Fruit fly (Drosophila melanogaster) whole organism, embryonic: Measurements from ENCODE around the gene CG46440.

Source experiments
- Ada2b ChIP-seq: fragments of 200-800 bp; sonication (Bioruptor generic); IDR thresholded peaks from 2 replicates; pipeline ENCODE4 v1.3.6; 2022; ENCODE audit warnings: missing biosample characterization, missing genetic modification characterization
- CG13287 ChIP-seq: fragments of 200-800 bp; sonication (Bioruptor generic); IDR thresholded peaks from 2 replicates; pipeline ENCODE4 v1.3.6; 2022; ENCODE audit warnings: missing biosample characterization, missing genetic modification characterization; ENCODE audit not compliant: partially characterized antibody
- CG13424 ChIP-seq: fragments of 200-800 bp; sonication (Bioruptor generic); optimal IDR thresholded peaks from 2 replicates; lab custom pipeline; 2019; ENCODE audit warnings: missing biosample characterization, mild to moderate bottlenecking, missing genetic modification characterization, moderate library complexity
- CG14965 ChIP-seq: fragments of 200-800 bp; sonication (Bioruptor generic); optimal IDR thresholded peaks from 2 replicates; lab custom pipeline; 2016; ENCODE audit warnings: missing biosample characterization, missing genetic modification characterization, borderline replicate concordance
- CG16815 ChIP-seq: fragments of 200-800 bp; sonication (Bioruptor generic); optimal IDR thresholded peaks from 3 replicates; lab custom pipeline; 2017; ENCODE audit warnings: missing biosample characterization, mild to moderate bottlenecking, missing genetic modification characterization
- CG17912 ChIP-seq: fragments of 200-800 bp; sonication (Bioruptor generic); optimal IDR thresholded peaks from 2 replicates; lab custom pipeline; 2018; ENCODE audit warnings: missing biosample characterization, mild to moderate bottlenecking, missing genetic modification characterization
- CG2116 ChIP-seq: fragments of 200-800 bp; sonication (Bioruptor generic); optimal IDR thresholded peaks from 3 replicates; lab custom pipeline; 2018; ENCODE audit warnings: missing biosample characterization, mild to moderate bottlenecking, missing genetic modification characterization
- CG2199 ChIP-seq: fragments of 200-800 bp; sonication (Bioruptor generic); IDR thresholded peaks from 3 replicates; pipeline ENCODE4 v1.3.6; 2022; ENCODE audit warnings: missing biosample characterization, missing genetic modification characterization
- CG30431 ChIP-seq: fragments of 200-800 bp; sonication (Bioruptor generic); optimal IDR thresholded peaks from 2 replicates; lab custom pipeline; 2017; ENCODE audit warnings: missing biosample characterization, missing genetic modification characterization
- CG34224 ChIP-seq: fragments of 200-800 bp; sonication (Bioruptor generic); IDR thresholded peaks from 3 replicates; pipeline ENCODE4 v1.3.6; 2022; ENCODE audit warnings: missing biosample characterization, missing genetic modification characterization; ENCODE audit not compliant: partially characterized antibody
- CG42726 ChIP-seq: fragments of 200-800 bp; sonication (Bioruptor generic); IDR thresholded peaks from 2 replicates; pipeline ENCODE4 v1.3.6; 2022; ENCODE audit warnings: missing biosample characterization, missing genetic modification characterization; ENCODE audit not compliant: partially characterized antibody
- CG4404 ChIP-seq: fragments of 200-800 bp; sonication (Bioruptor generic); IDR thresholded peaks from 2 replicates; pipeline ENCODE4 v1.3.6; 2022; ENCODE audit warnings: missing biosample characterization, missing genetic modification characterization
- CG4424 ChIP-seq: fragments of 200-800 bp; sonication (Bioruptor generic); optimal IDR thresholded peaks from 3 replicates; lab custom pipeline; 2016; ENCODE audit warnings: missing biosample characterization, missing genetic modification characterization
- CG4730 ChIP-seq: fragments of 200-800 bp; sonication (Bioruptor generic); IDR thresholded peaks from 2 replicates; pipeline ENCODE4 v1.3.6; 2022; ENCODE audit warnings: missing biosample characterization, missing genetic modification characterization
- CG7357 ChIP-seq: fragments of 200-800 bp; sonication (Bioruptor generic); IDR thresholded peaks from 3 replicates; pipeline ENCODE4 v1.3.6; 2022; ENCODE audit warnings: missing biosample characterization, missing genetic modification characterization
- CoRest ChIP-seq: fragments of 200-800 bp; sonication (Bioruptor generic); optimal IDR thresholded peaks from 3 replicates; lab custom pipeline; 2018; ENCODE audit warnings: missing biosample characterization, mild to moderate bottlenecking, missing genetic modification characterization, moderate library complexity
- E2f2 ChIP-seq: fragments of 200-800 bp; sonication (Bioruptor generic); IDR thresholded peaks from 2 replicates; pipeline ENCODE4 v1.3.6; 2022; ENCODE audit warnings: missing biosample characterization, missing genetic modification characterization
- Gug ChIP-seq: fragments of 200-800 bp; sonication (Bioruptor generic); IDR thresholded peaks from 4 replicates; pipeline ENCODE4 v1.3.6; 2022; ENCODE audit warnings: missing biosample characterization, missing genetic modification characterization
- HLH54F ChIP-seq: fragments of 200-800 bp; sonication (Bioruptor generic); optimal IDR thresholded peaks from 3 replicates; lab custom pipeline; 2016; ENCODE audit warnings: missing biosample characterization, missing genetic modification characterization
- Lhr ChIP-seq: fragments of 200-800 bp; sonication (Bioruptor generic); optimal IDR thresholded peaks from 3 replicates; lab custom pipeline; 2017; ENCODE audit warnings: mild to moderate bottlenecking, missing biosample characterization, missing genetic modification reagents, missing genetic modification characterization
- Opbp ChIP-seq: fragments of 200-800 bp; sonication (Bioruptor generic); IDR thresholded peaks from 3 replicates; pipeline ENCODE4 v1.3.6; 2022; ENCODE audit warnings: missing biosample characterization, missing genetic modification characterization; ENCODE audit not compliant: partially characterized antibody
- Optix ChIP-seq: fragments of 200-800 bp; sonication (Bioruptor generic); IDR thresholded peaks from 3 replicates; pipeline ENCODE4 v1.3.6; 2022; ENCODE audit warnings: missing biosample characterization, missing genetic modification characterization
- Scr ChIP-seq: fragments of 200-800 bp; sonication (Bioruptor generic); IDR thresholded peaks from 2 replicates; pipeline ENCODE4 v1.3.6; 2022; ENCODE audit warnings: missing biosample characterization, missing genetic modification characterization; ENCODE audit not compliant: partially characterized antibody
- abd-A ChIP-seq: fragments of 200-800 bp; sonication (Bioruptor generic); optimal IDR thresholded peaks from 3 replicates; lab custom pipeline; 2019; ENCODE audit warnings: missing biosample characterization, mild to moderate bottlenecking, missing genetic modification characterization, moderate library complexity
- ase ChIP-seq: fragments of 200-800 bp; sonication (Bioruptor generic); IDR thresholded peaks from 3 replicates; pipeline ENCODE4 v1.3.6; 2022; ENCODE audit warnings: missing biosample characterization, missing genetic modification characterization
- bcd ChIP-seq: fragments of 200-800 bp; sonication (Bioruptor generic); optimal IDR thresholded peaks from 2 replicates; lab custom pipeline; 2017; ENCODE audit warnings: missing biosample characterization, mild to moderate bottlenecking, missing genetic modification characterization
- bsh ChIP-seq, 2 experiments: fragments of 200-800 bp; sonication (Bioruptor generic); optimal IDR thresholded peaks; 2 replicates each; lab custom pipeline; 2017 to 2018; ENCODE audit warnings: mild to moderate bottlenecking in 2 of 2, missing biosample characterization in 2 of 2, missing genetic modification characterization in 2 of 2, moderate library complexity in 1 of 2
- cad ChIP-seq: fragments of >200 bp; optimal IDR thresholded peaks from 2 replicates; lab custom pipeline; 2017; ENCODE audit warnings: missing biosample characterization, missing genetic modification characterization
- corto ChIP-seq: fragments of 200-800 bp; sonication (Bioruptor generic); optimal IDR thresholded peaks from 2 replicates; lab custom pipeline; 2016; ENCODE audit warnings: missing biosample characterization, mild to moderate bottlenecking, missing genetic modification characterization, moderate library complexity
- crp ChIP-seq, 2 experiments: fragments of 200-800 bp; sonication (Bioruptor generic); optimal IDR thresholded peaks; 2 replicates in 1 of 2; 3 replicates in 1 of 2; lab custom pipeline; 2017; ENCODE audit warnings: missing biosample characterization in 2 of 2, missing genetic modification characterization in 2 of 2, mild to moderate bottlenecking in 1 of 2, moderate library complexity in 1 of 2
- dysf ChIP-seq: fragments of 200-800 bp; sonication (Bioruptor generic); IDR thresholded peaks from 3 replicates; pipeline ENCODE4 v1.3.6; 2022; ENCODE audit warnings: missing biosample characterization, missing genetic modification characterization
- ems ChIP-seq: fragments of 200-800 bp; sonication (Bioruptor generic); optimal IDR thresholded peaks from 3 replicates; lab custom pipeline; 2016; ENCODE audit warnings: missing biosample characterization, missing genetic modification characterization
- gcm ChIP-seq: fragments of 200-800 bp; sonication (Bioruptor generic); optimal IDR thresholded peaks from 2 replicates; lab custom pipeline; 2019; ENCODE audit warnings: missing biosample characterization, mild to moderate bottlenecking, missing genetic modification characterization, moderate library complexity
- hbn ChIP-seq: fragments of 200-800 bp; sonication (Bioruptor generic); IDR thresholded peaks from 2 replicates; pipeline ENCODE4 v1.3.6; 2022; ENCODE audit warnings: missing biosample characterization, missing genetic modification characterization; ENCODE audit not compliant: partially characterized antibody
- inv ChIP-seq: fragments of 200-800 bp; sonication (Bioruptor generic); IDR thresholded peaks from 2 replicates; pipeline ENCODE4 v1.3.6; 2022; ENCODE audit warnings: missing biosample characterization, missing genetic modification characterization; ENCODE audit not compliant: partially characterized antibody
- ken ChIP-seq: fragments of 200-800 bp; sonication (Bioruptor generic); IDR thresholded peaks from 3 replicates; pipeline ENCODE4 v1.3.6; 2022; ENCODE audit warnings: missing biosample characterization, missing genetic modification characterization
- klu ChIP-seq: fragments of 200-800 bp; sonication (Bioruptor generic); IDR thresholded peaks from 2 replicates; pipeline ENCODE4 v1.3.6; 2022; ENCODE audit warnings: missing biosample characterization, missing genetic modification characterization
- mirr ChIP-seq: fragments of 200-800 bp; sonication (Bioruptor generic); optimal IDR thresholded peaks from 3 replicates; lab custom pipeline; 2018; ENCODE audit warnings: missing biosample characterization, mild to moderate bottlenecking, missing genetic modification characterization
- pb ChIP-seq: fragments of 200-800 bp; sonication (Bioruptor generic); optimal IDR thresholded peaks from 3 replicates; lab custom pipeline; 2016; ENCODE audit warnings: missing biosample characterization, missing genetic modification characterization
- pnt ChIP-seq: fragments of 200-800 bp; sonication (Bioruptor generic); optimal IDR thresholded peaks from 3 replicates; lab custom pipeline; 2016; ENCODE audit warnings: missing biosample characterization, missing genetic modification characterization
- sd ChIP-seq: fragments of 200-800 bp; sonication (Bioruptor generic); optimal IDR thresholded peaks from 3 replicates; lab custom pipeline; 2018; ENCODE audit warnings: missing biosample characterization, mild to moderate bottlenecking, missing genetic modification characterization, moderate library complexity
- sim ChIP-seq: fragments of 200-800 bp; sonication (Bioruptor generic); IDR thresholded peaks from 2 replicates; pipeline ENCODE4 v1.3.6; 2022; ENCODE audit warnings: missing biosample characterization, missing genetic modification characterization
- tll ChIP-seq, 2 experiments: fragments of 200-800 bp in 1 of 2; fragments of >200 bp in 1 of 2; sonication (Bioruptor generic) in 1 of 2; optimal IDR thresholded peaks; 2 replicates each; lab custom pipeline; 2017 to 2019; ENCODE audit warnings: missing biosample characterization in 2 of 2, missing genetic modification characterization in 2 of 2, mild to moderate bottlenecking in 1 of 2, moderate library complexity in 1 of 2
- tna ChIP-seq: fragments of 200-800 bp; sonication (Bioruptor generic); IDR thresholded peaks from 2 replicates; pipeline ENCODE4 v1.3.6; 2022; ENCODE audit warnings: missing biosample characterization, missing genetic modification characterization; ENCODE audit not compliant: partially characterized antibody
- trem ChIP-seq: fragments of 200-800 bp; optimal IDR thresholded peaks from 3 replicates; lab custom pipeline; 2019; ENCODE audit warnings: missing biosample characterization, mild to moderate bottlenecking, missing genetic modification characterization, moderate library complexity
- usp ChIP-seq: fragments of >200 bp; optimal IDR thresholded peaks from 2 replicates; lab custom pipeline; 2017; ENCODE audit warnings: missing biosample characterization, missing genetic modification characterization
- vvl ChIP-seq: fragments of 200-800 bp; sonication (Bioruptor generic); IDR thresholded peaks from 2 replicates; pipeline ENCODE4 v1.3.6; 2022; ENCODE audit warnings: missing biosample characterization, missing genetic modification characterization
- wdn ChIP-seq: fragments of 200-800 bp; sonication (Bioruptor generic); IDR thresholded peaks from 2 replicates; pipeline ENCODE4 v1.3.6; 2022; ENCODE audit warnings: missing biosample characterization, missing genetic modification characterization
- zen2 ChIP-seq: fragments of 200-800 bp; sonication (Bioruptor generic); IDR thresholded peaks from 3 replicates; pipeline ENCODE4 v1.3.6; 2022; ENCODE audit warnings: missing biosample characterization, missing genetic modification characterization; ENCODE audit not compliant: partially characterized antibody

Gene CG46440

DNA sequence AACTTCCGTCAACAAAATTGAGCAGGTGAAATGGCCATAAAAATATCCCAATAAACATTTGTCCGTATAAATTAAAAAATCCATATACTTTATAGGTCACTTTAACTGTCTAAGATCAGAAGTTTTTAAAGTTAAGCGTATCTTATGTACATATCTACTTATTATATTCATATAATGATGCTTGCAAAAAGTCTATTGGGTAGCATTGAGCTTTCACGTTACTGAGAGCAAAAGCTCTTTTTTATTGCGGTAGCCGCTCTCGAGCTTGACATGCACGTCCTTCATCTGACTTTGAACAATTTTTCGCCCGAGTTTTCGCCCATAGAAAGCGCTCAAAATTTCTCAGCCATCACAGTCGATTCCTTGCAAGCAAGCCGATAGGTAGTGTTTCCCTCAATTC is 10.2 kb upstream of the CG46440 start, which contains the start of gene Gapdh2 (continued):
- TF ChIP-seq hbn (GFP tag; lab: Robert Waterston, UW) (no peak), sd (tag; lab: Kevin White, UChicago) (peak; percentile 99), CG14965 (GFP tag; lab: Kevin White, UChicago) (peak; percentile 76), ken (GFP tag; lab: Robert Waterston, UW) (peak; percentile 98; the same call in 2 of the 3 replicates), CG4404 (GFP tag; lab: Robert Waterston, UW) (peak; percentile 88), CG30431 (GFP tag; lab: Kevin White, UChicago) (no peak), Gug (GFP tag; lab: Robert Waterston, UW) (peak; percentile 91), Ada2b (peak; percentile 99), inv (GFP tag; lab: Robert Waterston, UW) (no peak), ase (peak; percentile 99), sim (GFP tag; lab: Robert Waterston, UW) (peak; percentile 98), CG13424 (tag; lab: Kevin White, UChicago) (peak; percentile 100), tll (GFP tag; optimal IDR thresholded peaks at IDR 0.05; lab: Kevin White, UChicago) (peak in 1 of 2 experiments; percentile 57), mirr (GFP tag; lab: Kevin White, UChicago) (peak; percentile 100), trem (tag; lab: Kevin White, UChicago) (peak; percentile 96), CG42726 (GFP tag; lab: Robert Waterston, UW) (no peak), Opbp (GFP tag; lab: Robert Waterston, UW) (no peak), bsh (GFP tag; optimal IDR thresholded peaks at IDR 0.05; lab: Kevin White, UChicago) (peak; percentile 98 to 100), ems (GFP tag; lab: Kevin White, UChicago) (peak; percentile 98), gcm (GFP tag; lab: Kevin White, UChicago) (peak; percentile 99), CG7357 (peak; percentile 94), Lhr (GFP tag; lab: Kevin White, UChicago) (peak; percentile 94), bcd (GFP tag; lab: Kevin White, UChicago) (peak; percentile 99), abd-A (tag; lab: Kevin White, UChicago) (peak; percentile 100), corto (GFP tag; lab: Kevin White, UChicago) (peak; percentile 100), E2f2 (GFP tag; lab: Robert Waterston, UW) (peak; percentile 92), usp (no peak), pb (GFP tag; lab: Kevin White, UChicago) (peak; percentile 89), CG2199 (GFP tag; lab: Robert Waterston, UW) (peak; percentile 98), cad (GFP tag; lab: Kevin White, UChicago) (no peak), tna (GFP tag; lab: Robert Waterston, UW) (no peak), CG4424 (GFP tag; lab: Kevin White, UChicago) (peak; percentile 99), CG4730 (peak; percentile 98), crp (GFP tag; optimal IDR thresholded peaks at IDR 0.05; lab: Kevin White, UChicago) (peak; percentile 7 to 74), CG16815 (GFP tag; lab: Kevin White, UChicago) (peak; percentile 81), HLH54F (peak; percentile 96)

dm6 chrX:15866799-15867412 is 9.3 kb upstream of the CG46440 start:
- no peak for TF ChIP-seq Optix
- TF ChIP-seq CG34224 = no peak
- TF ChIP-seq cad (GFP tag; lab: Kevin White, UChicago) = no peak
- no peak for TF ChIP-seq pnt
- TF ChIP-seq zen2 (GFP tag; lab: Robert Waterston, UW) = no peak
- no peak for TF ChIP-seq dysf (GFP tag; lab: Robert Waterston, UW)
- TF ChIP-seq klu (GFP tag; lab: Robert Waterston, UW) = no peak
- TF ChIP-seq CoRest (tag; lab: Kevin White, UChicago) = no peak
- TF ChIP-seq wdn (GFP tag; lab: Robert Waterston, UW) = no peak
- TF ChIP-seq vvl (GFP tag; lab: Robert Waterston, UW) = no peak
- peak; percentile 42; the same call in 1 of the 2 replicates for TF ChIP-seq CG13287 (GFP tag; lab: Robert Waterston, UW)
- TF ChIP-seq tna (GFP tag; lab: Robert Waterston, UW) = no peak
- no peak for TF ChIP-seq sd (tag; lab: Kevin White, UChicago)
- no peak for TF ChIP-seq CG17912 (GFP tag; lab: Kevin White, UChicago)
- TF ChIP-seq CG2116 = peak; percentile 97
- peak; percentile 50 for TF ChIP-seq Scr
